Fruit fly (Drosophila melanogaster): ENCODE measurements around the gene CG15167.

The CG15167 gene

DNA sequence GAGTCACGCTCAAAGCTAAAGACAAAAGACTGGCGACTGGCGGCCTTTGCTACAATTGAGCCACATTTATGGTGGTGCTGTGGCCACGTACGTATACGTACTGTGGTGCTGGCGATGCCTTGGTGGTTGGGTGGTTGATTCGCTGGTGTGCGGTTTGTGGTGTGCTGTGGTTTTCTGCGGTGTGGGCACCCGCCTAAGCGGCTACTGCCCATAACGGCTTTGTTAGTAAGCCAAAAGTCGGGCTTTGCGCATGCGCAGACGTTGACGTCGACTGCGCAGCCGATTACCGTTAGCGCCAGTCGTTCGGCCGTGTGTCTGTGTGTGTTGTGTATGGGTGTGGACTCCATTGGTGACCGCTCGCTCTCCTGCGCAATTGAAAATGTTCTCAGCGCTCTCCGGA, 13.1 kb downstream of the CG15167 start (continued):
- no peak for TF ChIP-seq CG8290 (GFP tag; optimal IDR thresholded peaks at IDR 0.05)
- TF ChIP-seq CG8290 (tag; optimal IDR thresholded peaks at IDR 0.05): no peak
- no peak for TF ChIP-seq gsb-n (tag; optimal IDR thresholded peaks at IDR 0.05)
- peak; percentile 51; the same call in 1 of the 3 replicates for TF ChIP-seq Mrtf (GFP tag; IDR thresholded peaks at IDR 0.05)
- peak; percentile 5; the same call in 1 of the 2 replicates for TF ChIP-seq Dref (GFP tag; IDR thresholded peaks at IDR 0.05)
- TF ChIP-seq Adf1 (GFP tag; IDR thresholded peaks at IDR 0.05): peak; percentile 73
- TF ChIP-seq pfk (GFP tag; optimal IDR thresholded peaks at IDR 0.05): no peak
- TF ChIP-seq CG12071 (GFP tag; optimal IDR thresholded peaks at IDR 0.05): no peak
- no peak for TF ChIP-seq unpg (GFP tag; optimal IDR thresholded peaks at IDR 0.05)
- TF ChIP-seq dmrt11E (tag; optimal IDR thresholded peaks at IDR 0.05): no peak
- TF ChIP-seq Dek (tag; optimal IDR thresholded peaks at IDR 0.05): no peak
- no peak for TF ChIP-seq CG1602 (GFP tag; optimal IDR thresholded peaks at IDR 0.05)
- TF ChIP-seq otp (GFP tag; IDR thresholded peaks at IDR 0.05): 0 out of 3 replicates have a peak, but pooled peaks have one; percentile 38
- 0 out of 4 replicates have a peak, but pooled peaks have one; percentile 50 for TF ChIP-seq chinmo (GFP tag; IDR thresholded peaks at IDR 0.05; ENCODE audit: partially characterized antibody)
- no peak for TF ChIP-seq btn (GFP tag; optimal IDR thresholded peaks at IDR 0.05)
- TF ChIP-seq vvl (GFP tag; IDR thresholded peaks at IDR 0.05): no peak
- TF ChIP-seq CG9215 (GFP tag; IDR thresholded peaks at IDR 0.05): 0 out of 2 replicates have a peak, but pooled peaks have one; percentile 15
- peak; percentile 38 for TF ChIP-seq Deaf1 (tag; optimal IDR thresholded peaks at IDR 0.05)
- no peak for TF ChIP-seq CG13296 (GFP tag; optimal IDR thresholded peaks at IDR 0.05)
- TF ChIP-seq ewg (GFP tag; optimal IDR thresholded peaks at IDR 0.05): peak; percentile 9
- TF ChIP-seq CG9727 (GFP tag; optimal IDR thresholded peaks at IDR 0.05): no peak
- no peak for TF ChIP-seq eyg (GFP tag; optimal IDR thresholded peaks at IDR 0.05)
- no peak for TF ChIP-seq CG12219 (GFP tag; optimal IDR thresholded peaks at IDR 0.05)
- no peak for TF ChIP-seq Sry-β (GFP tag; optimal IDR thresholded peaks at IDR 0.05)
- TF ChIP-seq wor (GFP tag; IDR thresholded peaks at IDR 0.05): no peak
- no peak for TF ChIP-seq E2f1 (GFP tag; IDR thresholded peaks at IDR 0.05)

DNA sequence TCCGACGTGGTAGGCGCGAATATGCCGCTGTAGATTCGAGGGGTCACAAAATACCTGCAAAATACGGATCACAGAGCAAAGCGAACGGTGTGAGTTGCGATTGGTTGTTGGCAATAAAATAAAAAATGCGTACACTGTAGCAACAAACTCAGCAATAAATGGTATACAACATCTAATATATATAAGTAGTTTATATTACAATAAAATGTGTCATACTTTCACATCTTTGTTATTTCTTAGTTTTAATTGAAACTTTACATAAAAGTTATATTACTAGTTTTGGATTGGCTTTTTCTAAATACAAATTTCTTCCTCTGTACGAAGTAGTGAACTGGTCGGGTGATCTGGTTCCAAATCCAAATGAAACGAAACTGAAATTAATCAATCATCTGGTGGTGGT, 25.6 kb downstream of the CG15167 start:
- TF ChIP-seq vvl (GFP tag; IDR thresholded peaks at IDR 0.05) (0 out of 2 replicates have a peak, but pooled peaks have one; percentile 23), CG17361 (GFP tag; IDR thresholded peaks at IDR 0.05) (no peak), HLH4C (GFP tag; IDR thresholded peaks at IDR 0.05; ENCODE audit: partially characterized antibody) (no peak), nau (GFP tag; optimal IDR thresholded peaks at IDR 0.05) (no peak), gce (GFP tag; IDR thresholded peaks at IDR 0.05) (no peak), ATbp (GFP tag; optimal IDR thresholded peaks at IDR 0.05) (no peak), dysf (GFP tag; IDR thresholded peaks at IDR 0.05) (0 out of 3 replicates have a peak, but pooled peaks have one; percentile 33), CG8388 (GFP tag; optimal IDR thresholded peaks at IDR 0.05) (no peak), CG34422 (GFP tag; IDR thresholded peaks at IDR 0.05) (no peak), CG14050 (GFP tag; IDR thresholded peaks at IDR 0.05) (no peak), Gug (GFP tag; IDR thresholded peaks at IDR 0.05) (no peak), sd (tag; optimal IDR thresholded peaks at IDR 0.05) (no peak), dmrt11E (tag; optimal IDR thresholded peaks at IDR 0.05) (peak; percentile 6), Sox102F (GFP tag; optimal IDR thresholded peaks at IDR 0.05) (peak; percentile 30), slbo (GFP tag; IDR thresholded peaks at IDR 0.05) (peak; percentile 33), mld (GFP tag; IDR thresholded peaks at IDR 0.05; ENCODE audit: partially characterized antibody) (no peak), dmrt99B (tag; optimal IDR thresholded peaks at IDR 0.05) (peak; percentile 28), CG13424 (tag; optimal IDR thresholded peaks at IDR 0.05) (peak; percentile 24), pho (GFP tag; optimal IDR thresholded peaks at IDR 0.05) (no peak), Dbx (GFP tag; IDR thresholded peaks at IDR 0.05) (no peak), lab (GFP tag; optimal IDR thresholded peaks at IDR 0.05) (peak; percentile 15), HLHmδ (GFP tag; optimal IDR thresholded peaks at IDR 0.05) (no peak), CG15514 (GFP tag; optimal IDR thresholded peaks at IDR 0.05) (peak; percentile 79), row (GFP tag; IDR thresholded peaks at IDR 0.05) (0 out of 3 replicates have a peak, but pooled peaks have one; percentile 15), CG14860 (GFP tag; IDR thresholded peaks at IDR 0.05; ENCODE audit: partially characterized antibody) (no peak)
